Worm (Caenorhabditis elegans): ENCODE measurements around the gene F09E10.6.

The F09E10.6 gene

ce11 chrX:1528107-1528506 lies 30.6 kb upstream of the F09E10.6 start:
- no peak for TF ChIP-seq flt-1 (GFP tag; IDR thresholded peaks at IDR 0.05)
- TF ChIP-seq aly-1 (tag; optimal IDR thresholded peaks at IDR 0.05): no peak
- TF ChIP-seq tbx-37 (GFP tag; conservative IDR thresholded peaks at IDR 0.05): no peak
- TF ChIP-seq sea-1 (GFP tag; conservative IDR thresholded peaks at IDR 0.05): no peak
- no peak for TF ChIP-seq tra-4 (tag; optimal IDR thresholded peaks at IDR 0.05)

ce11 chrX:1527338-1527737 lies 29.9 kb upstream of the F09E10.6 start:
- no peak for TF ChIP-seq sea-1 (GFP tag; conservative IDR thresholded peaks at IDR 0.05)
- no peak for TF ChIP-seq ceh-13 (GFP tag; optimal IDR thresholded peaks at IDR 0.05)
- TF ChIP-seq flt-1 (GFP tag; IDR thresholded peaks at IDR 0.05): no peak
- no peak for TF ChIP-seq F13C5.2 (tag; optimal IDR thresholded peaks at IDR 0.05)
- no peak for TF ChIP-seq tbx-37 (GFP tag; conservative IDR thresholded peaks at IDR 0.05)
- no peak for TF ChIP-seq aly-1 (tag; optimal IDR thresholded peaks at IDR 0.05)
- TF ChIP-seq ama-1 (optimal IDR thresholded peaks at IDR 0.05): no peak
- no peak for TF ChIP-seq pes-1 (GFP tag; IDR thresholded peaks at IDR 0.05)
- no peak for TF ChIP-seq hnd-1 (tag; optimal IDR thresholded peaks at IDR 0.05)
- no peak for TF ChIP-seq ceh-36 (tag; optimal IDR thresholded peaks at IDR 0.05)
- TF ChIP-seq B0310.2 (tag; optimal IDR thresholded peaks at IDR 0.05): no peak
- no peak for TF ChIP-seq tbx-11 (GFP tag; IDR thresholded peaks at IDR 0.05)
- TF ChIP-seq scrt-1 (GFP tag; IDR thresholded peaks at IDR 0.05): no peak
- no peak for TF ChIP-seq ets-7 (tag; optimal IDR thresholded peaks at IDR 0.05)

ce11 chrX:1525511-1526172 lies 28.2 kb upstream of the F09E10.6 start:
- TF ChIP-seq pes-1 (GFP tag; IDR thresholded peaks at IDR 0.05) (no peak), flt-1 (GFP tag; IDR thresholded peaks at IDR 0.05) (no peak), hmg-4 (GFP tag; optimal IDR thresholded peaks at IDR 0.05) (no peak), aly-1 (tag; optimal IDR thresholded peaks at IDR 0.05) (no peak), ceh-36 (tag; optimal IDR thresholded peaks at IDR 0.05) (no peak), hnd-1 (tag; optimal IDR thresholded peaks at IDR 0.05) (no peak), ceh-13 (GFP tag; optimal IDR thresholded peaks at IDR 0.05) (no peak), tbx-37 (GFP tag; conservative IDR thresholded peaks at IDR 0.05) (no peak), sea-1 (GFP tag; conservative IDR thresholded peaks at IDR 0.05) (no peak), ama-1 (optimal IDR thresholded peaks at IDR 0.05) (no peak), tbx-11 (GFP tag; IDR thresholded peaks at IDR 0.05) (no peak), B0310.2 (tag; optimal IDR thresholded peaks at IDR 0.05) (no peak), hmbx-1 (tag; optimal IDR thresholded peaks at IDR 0.05) (no peak), scrt-1 (GFP tag; IDR thresholded peaks at IDR 0.05) (no peak), ets-7 (tag; optimal IDR thresholded peaks at IDR 0.05) (no peak), tra-4 (tag; optimal IDR thresholded peaks at IDR 0.05) (no peak), F13C5.2 (tag; optimal IDR thresholded peaks at IDR 0.05) (no peak)

ce11 chrX:1524559-1524958 lies 27.1 kb upstream of the F09E10.6 start:
- TF ChIP-seq B0310.2 (tag; optimal IDR thresholded peaks at IDR 0.05): no peak
- TF ChIP-seq hmg-4 (GFP tag; optimal IDR thresholded peaks at IDR 0.05): peak; percentile 30

- TF ChIP-seq sea-1 (GFP tag; conservative IDR thresholded peaks at IDR 0.05) (no peak), ceh-13 (GFP tag; optimal IDR thresholded peaks at IDR 0.05) (no peak), hmg-4 (GFP tag; optimal IDR thresholded peaks at IDR 0.05) (no peak), B0310.2 (tag; optimal IDR thresholded peaks at IDR 0.05) (no peak), tbx-11 (GFP tag; IDR thresholded peaks at IDR 0.05) (no peak), pes-1 (GFP tag; IDR thresholded peaks at IDR 0.05) (no peak), flt-1 (GFP tag; IDR thresholded peaks at IDR 0.05) (no peak)
Measured at ce11 chrX:1523272-1523671, 25.8 kb upstream of the F09E10.6 start.

DNA sequence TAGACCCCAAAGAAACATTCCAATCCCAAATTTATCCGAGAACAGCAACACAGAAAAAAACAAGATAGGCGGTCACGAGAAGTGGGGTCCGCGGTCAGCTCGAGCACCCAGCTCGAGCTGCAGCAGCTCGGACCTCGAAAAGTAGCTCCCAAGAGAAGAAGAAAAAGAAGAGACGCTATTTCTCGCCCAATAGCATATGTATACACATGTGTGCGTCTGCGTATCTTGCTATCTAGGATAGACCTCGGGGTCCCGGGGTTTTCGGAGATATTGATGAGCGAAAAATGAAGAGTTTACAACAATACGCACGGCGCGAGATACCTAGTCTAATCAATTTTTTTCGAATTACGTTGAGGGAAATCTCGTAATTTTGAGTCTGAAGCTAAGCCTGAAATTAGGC lies 24.6 kb upstream of the F09E10.6 start:
- TF ChIP-seq hmbx-1 (tag; optimal IDR thresholded peaks at IDR 0.05): no peak
- TF ChIP-seq flt-1 (GFP tag; IDR thresholded peaks at IDR 0.05): no peak

DNA sequence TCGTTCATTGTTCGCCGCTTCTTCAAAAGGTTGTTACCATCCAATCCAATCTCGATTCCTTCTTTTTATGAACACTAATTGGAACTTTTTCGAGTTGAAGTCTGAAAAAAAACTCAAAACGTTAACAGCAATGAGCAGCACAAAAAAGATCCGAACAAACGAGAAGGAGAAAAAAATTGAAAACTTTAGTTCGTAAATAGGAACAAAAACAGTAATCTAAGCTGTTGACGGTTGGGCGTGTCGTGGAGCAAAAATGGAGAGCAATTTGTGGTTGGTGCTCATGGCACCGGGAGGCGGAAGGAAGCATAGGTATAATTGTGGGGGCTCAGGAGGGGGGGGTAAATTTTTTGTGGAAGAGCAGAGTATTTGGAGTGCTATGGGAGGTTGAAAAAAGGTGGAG lies 23.9 kb upstream of the F09E10.6 start, which contains the start of gene toca-1:
Gene toca-1, minus strand, starts transcription at position 101 of the 400 bp plus-strand sequence.
- TF ChIP-seq tbx-37 (GFP tag; conservative IDR thresholded peaks at IDR 0.05) (no peak), sea-1 (GFP tag; conservative IDR thresholded peaks at IDR 0.05) (no peak), ceh-36 (tag; optimal IDR thresholded peaks at IDR 0.05) (no peak), tra-4 (tag; optimal IDR thresholded peaks at IDR 0.05) (no peak), hnd-1 (tag; optimal IDR thresholded peaks at IDR 0.05) (no peak), B0310.2 (tag; optimal IDR thresholded peaks at IDR 0.05) (no peak), tbx-11 (GFP tag; IDR thresholded peaks at IDR 0.05) (no peak), ets-7 (tag; optimal IDR thresholded peaks at IDR 0.05) (no peak), pes-1 (GFP tag; IDR thresholded peaks at IDR 0.05) (no peak), ama-1 (optimal IDR thresholded peaks at IDR 0.05) (no peak), hmbx-1 (tag; optimal IDR thresholded peaks at IDR 0.05) (no peak), aly-1 (tag; optimal IDR thresholded peaks at IDR 0.05) (no peak), hmg-4 (GFP tag; optimal IDR thresholded peaks at IDR 0.05) (no peak), F13C5.2 (tag; optimal IDR thresholded peaks at IDR 0.05) (no peak), ceh-13 (GFP tag; optimal IDR thresholded peaks at IDR 0.05) (no peak), scrt-1 (GFP tag; IDR thresholded peaks at IDR 0.05) (no peak), flt-1 (GFP tag; IDR thresholded peaks at IDR 0.05) (no peak)

DNA sequence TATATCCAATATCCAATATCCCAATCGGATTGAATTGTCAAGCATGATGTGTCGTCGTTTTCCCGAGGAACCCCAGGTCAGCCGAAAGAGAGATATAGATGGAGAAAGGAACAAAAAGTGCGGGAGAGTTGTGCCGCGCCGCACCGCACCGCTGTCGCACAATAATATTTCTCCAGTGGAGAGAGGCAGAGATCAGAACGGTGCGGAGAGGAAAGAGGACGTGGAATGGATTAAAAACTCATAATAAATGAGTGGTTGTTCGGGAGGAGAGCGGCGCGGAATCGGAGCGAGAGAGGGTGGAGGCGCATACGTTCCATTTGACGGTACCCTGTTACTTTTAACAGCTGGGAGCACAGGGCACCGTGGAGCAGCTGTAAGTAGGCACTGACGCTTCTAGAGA lies 20.0 kb upstream of the F09E10.6 start:
- TF ChIP-seq tbx-11 (GFP tag; IDR thresholded peaks at IDR 0.05) (no peak), F13C5.2 (tag; optimal IDR thresholded peaks at IDR 0.05) (no peak)

Data from whole organism, early embryonic.